Fruit fly (Drosophila melanogaster) whole organism, adult: ENCODE measurements around the gene Manf.

ENCODE experiments used
- CG11617 ChIP-seq: fragments of 200-800 bp; sonication (Bioruptor generic); optimal IDR thresholded peaks from 2 replicates; lab custom pipeline; 2017; ENCODE audit warnings: mild to moderate bottlenecking, missing biosample characterization, missing genetic modification reagents, missing genetic modification characterization
- CG12768 ChIP-seq: fragments of 200-800 bp; sonication (Bioruptor generic); optimal IDR thresholded peaks from 2 replicates; lab custom pipeline; 2017; ENCODE audit warnings: missing biosample characterization, missing genetic modification characterization, mild to moderate bottlenecking, moderate library complexity, missing genetic modification reagents
- CG14711 ChIP-seq: fragments of 200-800 bp; sonication (Bioruptor generic); optimal IDR thresholded peaks from 2 replicates; lab custom pipeline; 2018; ENCODE audit warnings: missing biosample characterization, mild to moderate bottlenecking, missing genetic modification characterization, moderate library complexity
- CG1620 ChIP-seq: fragments of 200-800 bp; sonication (Bioruptor generic); optimal IDR thresholded peaks from 2 replicates; lab custom pipeline; 2016; ENCODE audit warnings: missing biosample characterization, missing genetic modification characterization
- CG33017 ChIP-seq: fragments of 200-800 bp; sonication (Bioruptor generic); optimal IDR thresholded peaks from 2 replicates; lab custom pipeline; 2018; ENCODE audit warnings: missing biosample characterization, mild to moderate bottlenecking, missing genetic modification characterization, moderate library complexity
- CG7045 ChIP-seq: fragments of 200-800 bp; sonication (Bioruptor generic); optimal IDR thresholded peaks from 2 replicates; lab custom pipeline; 2017; ENCODE audit warnings: missing biosample characterization, mild to moderate bottlenecking, missing genetic modification characterization
- Crg-1 ChIP-seq: fragments of 200-800 bp; sonication (Bioruptor generic); optimal IDR thresholded peaks from 2 replicates; lab custom pipeline; 2016; ENCODE audit warnings: missing biosample characterization, missing genetic modification characterization
- cnc ChIP-seq, 2 experiments: fragments of >200 bp; optimal IDR thresholded peaks; 2 replicates each; lab custom pipeline; 2017
- pad ChIP-seq: fragments of 200-800 bp; sonication (Bioruptor generic); optimal IDR thresholded peaks from 3 replicates; lab custom pipeline; 2017; ENCODE audit warnings: missing biosample characterization, missing genetic modification characterization, mild to moderate bottlenecking, moderate library complexity, missing genetic modification reagents
- toe ChIP-seq: fragments of 200-800 bp; sonication (Bioruptor generic); optimal IDR thresholded peaks from 2 replicates; lab custom pipeline; 2016; ENCODE audit warnings: missing biosample characterization, missing genetic modification characterization

DNA sequence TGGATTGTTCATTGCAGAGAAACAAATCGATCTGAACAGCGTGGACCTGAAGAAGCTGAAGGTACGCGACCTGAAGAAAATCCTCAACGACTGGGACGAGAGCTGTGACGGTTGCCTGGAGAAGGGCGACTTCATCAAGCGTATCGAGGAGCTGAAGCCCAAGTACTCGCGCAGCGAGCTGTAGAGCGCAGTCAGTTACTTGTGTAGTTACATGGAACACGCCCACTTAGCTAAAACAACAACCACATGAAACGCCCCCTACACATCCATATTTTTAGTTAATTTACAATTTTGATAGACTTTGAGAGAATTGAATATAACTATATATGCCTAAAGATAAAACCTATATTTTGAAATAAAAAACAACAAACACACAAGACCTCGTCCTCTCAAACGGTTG lies 1.2 kb downstream of the Manf start:
- no peak for TF ChIP-seq CG11617 (GFP tag; lab: Kevin White, UChicago)
- no peak for TF ChIP-seq Crg-1 (GFP tag; lab: Kevin White, UChicago)
- no peak for TF ChIP-seq CG12768 (GFP tag; lab: Kevin White, UChicago)
- no peak for TF ChIP-seq CG1620
- TF ChIP-seq CG7045 (GFP tag; lab: Kevin White, UChicago), result no peak
- TF ChIP-seq CG14711 (tag; lab: Kevin White, UChicago), result no peak
- no peak for TF ChIP-seq cnc (optimal IDR thresholded peaks at IDR 0.05; lab: Kevin White, UChicago)
- TF ChIP-seq pad (GFP tag; lab: Kevin White, UChicago), result no peak
- no peak for TF ChIP-seq toe (GFP tag; lab: Kevin White, UChicago)
- no peak for TF ChIP-seq CG33017 (tag; lab: Kevin White, UChicago)
